Fruit fly (Drosophila melanogaster) whole organism, embryonic: ENCODE measurements around the gene CG8671.

Experiments
- Gug ChIP-seq: fragments of 200-800 bp; sonication (Bioruptor generic); IDR thresholded peaks from 4 replicates; pipeline ENCODE4 v1.3.6; 2022; ENCODE audit warnings: missing biosample characterization, missing genetic modification characterization
- az2 ChIP-seq: fragments of 200-800 bp; sonication (Bioruptor generic); optimal IDR thresholded peaks from 3 replicates; lab custom pipeline; 2016; ENCODE audit warnings: missing biosample characterization, missing genetic modification characterization
- danr ChIP-seq: fragments of 200-800 bp; sonication (Bioruptor generic); IDR thresholded peaks from 2 replicates; pipeline ENCODE4 v1.3.6; 2022; ENCODE audit warnings: missing biosample characterization, missing genetic modification characterization

- TF ChIP-seq Gug (GFP tag; lab: Robert Waterston, UW) = no peak
- no peak for TF ChIP-seq az2 (GFP tag; lab: Kevin White, UChicago)
- no peak for TF ChIP-seq danr
Measured at dm6 chr2L:21246687-21247086, 16.1 kb upstream of the CG8671 start.
